Fruit fly (Drosophila melanogaster): Measurements from ENCODE around the gene Prtl99C.

Prtl99C gene

DNA sequence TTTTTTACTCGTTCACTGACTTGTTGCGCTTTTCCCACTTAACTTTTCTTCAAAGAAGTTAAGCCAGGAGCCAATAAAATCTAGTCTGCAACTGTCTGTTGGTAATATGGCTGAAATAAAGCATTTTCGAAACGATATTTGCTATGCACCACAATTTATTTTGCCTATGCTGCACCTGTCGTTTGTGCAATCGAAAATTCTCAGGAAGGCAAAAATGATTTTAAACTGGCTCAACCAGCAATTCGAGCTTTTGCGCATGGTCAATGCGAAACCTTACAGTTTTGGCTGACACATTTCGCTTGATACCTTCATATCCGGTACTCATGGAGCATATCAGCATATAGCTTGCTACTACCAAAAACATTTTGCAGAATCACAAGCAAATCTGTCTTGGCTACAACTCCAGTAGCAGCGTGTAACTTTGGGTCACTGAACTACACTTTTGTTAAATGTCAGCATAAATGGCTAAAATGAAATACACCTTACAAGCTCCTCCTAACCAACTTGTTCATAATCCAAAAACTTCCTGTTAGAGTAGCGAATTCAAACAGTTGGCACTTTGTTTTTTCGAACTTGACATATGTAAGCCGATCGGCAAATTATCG is 4.1 kb downstream of the Prtl99C start:
- TF ChIP-seq Snoo (tag; optimal IDR thresholded peaks at IDR 0.05): no peak
- no peak for TF ChIP-seq Pif1A (GFP tag; optimal IDR thresholded peaks at IDR 0.05)

DNA sequence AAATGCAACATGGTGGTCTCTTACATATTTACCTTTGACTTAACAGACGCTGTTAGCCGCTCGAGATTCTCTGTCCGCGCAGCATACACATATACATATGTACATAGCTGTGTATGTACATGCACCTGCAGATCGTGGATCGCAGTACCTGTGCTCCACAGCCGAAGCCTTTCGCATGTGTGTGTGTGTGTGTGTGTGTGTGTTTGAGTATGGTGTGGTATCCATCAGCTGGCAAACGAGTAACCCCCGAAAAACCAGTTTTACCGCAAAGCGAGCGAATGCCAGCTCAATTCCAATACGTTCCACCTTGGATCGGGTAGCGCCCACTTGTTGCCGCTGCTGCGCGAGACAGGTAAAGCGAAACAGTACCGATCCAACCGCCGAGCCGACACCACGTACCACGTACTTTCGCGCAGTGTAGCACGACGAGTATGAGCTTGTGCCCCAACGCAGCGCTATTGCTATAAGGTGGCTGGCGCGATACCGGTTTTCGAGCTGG is 5.6 kb downstream of the Prtl99C start, which contains the start of gene Cad99C:
Cad99C (plus strand) TSS at position 365 of the 499 bp plus-strand sequence.
- TF ChIP-seq Pif1A (GFP tag; optimal IDR thresholded peaks at IDR 0.05) (no peak), CG8301 (tag; optimal IDR thresholded peaks at IDR 0.05) (no peak), D1 (tag; optimal IDR thresholded peaks at IDR 0.05) (no peak), CG15710 (tag; optimal IDR thresholded peaks at IDR 0.05) (no peak), CG17806 (tag; optimal IDR thresholded peaks at IDR 0.05) (no peak), Ets98B (GFP tag; IDR thresholded peaks at IDR 0.05) (peak; percentile 52), EcR (GFP tag; optimal IDR thresholded peaks at IDR 0.05) (peak; percentile 61), gl (tag; optimal IDR thresholded peaks at IDR 0.05) (no peak), fd96Ca (GFP tag; IDR thresholded peaks at IDR 0.05) (no peak), CG9948 (tag; optimal IDR thresholded peaks at IDR 0.05) (no peak), CG13204 (GFP tag; optimal IDR thresholded peaks at IDR 0.05) (peak; percentile 18), rn (GFP tag; IDR thresholded peaks at IDR 0.05) (no peak), CG12605 (GFP tag; IDR thresholded peaks at IDR 0.05) (peak; percentile 55; the same call in 1 of the 2 replicates), CG10348 (GFP tag; IDR thresholded peaks at IDR 0.05) (no peak), Pif1B (GFP tag; optimal IDR thresholded peaks at IDR 0.05) (no peak), CG32121 (GFP tag; IDR thresholded peaks at IDR 0.05) (0 out of 2 replicates have a peak, but pooled peaks have one; percentile 46), CG4496 (GFP tag; IDR thresholded peaks at IDR 0.05) (no peak), CG34367 (tag; optimal IDR thresholded peaks at IDR 0.05) (no peak), CG8159 (tag; optimal IDR thresholded peaks at IDR 0.05) (no peak), CG14655 (GFP tag; optimal IDR thresholded peaks at IDR 0.05) (no peak), Snoo (tag; optimal IDR thresholded peaks at IDR 0.05) (peak; percentile 11)

DNA sequence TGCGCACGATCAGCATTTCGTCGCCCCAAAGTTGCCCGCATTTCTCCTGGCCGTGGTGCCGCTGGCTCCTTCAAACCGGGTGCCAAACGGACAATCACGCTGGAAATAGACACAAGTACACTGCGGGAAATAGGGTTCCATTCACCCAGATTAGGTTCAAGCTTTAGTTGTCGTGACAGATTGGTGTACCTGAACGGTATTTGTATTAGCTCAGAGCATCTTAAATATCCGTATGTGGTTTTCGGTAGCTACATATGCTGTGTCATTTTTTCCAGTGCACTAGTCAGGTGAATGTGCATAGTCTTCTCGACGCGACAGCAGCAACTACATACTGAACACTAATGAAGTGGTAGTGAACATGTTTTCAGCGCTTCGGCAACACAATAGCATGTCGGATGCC is 11.4 kb downstream of the Prtl99C start:
- TF ChIP-seq CG12605 (GFP tag; IDR thresholded peaks at IDR 0.05): peak; percentile 84
- peak; percentile 90 for TF ChIP-seq CG4496 (GFP tag; IDR thresholded peaks at IDR 0.05)
- peak; percentile 93 for TF ChIP-seq Ets98B (GFP tag; IDR thresholded peaks at IDR 0.05)
- peak; percentile 83 for TF ChIP-seq CG8301 (tag; optimal IDR thresholded peaks at IDR 0.05)
- no peak for TF ChIP-seq CG14655 (GFP tag; optimal IDR thresholded peaks at IDR 0.05)
- TF ChIP-seq Pif1B (GFP tag; optimal IDR thresholded peaks at IDR 0.05): peak; percentile 68
- peak; percentile 69 for TF ChIP-seq CG15710 (tag; optimal IDR thresholded peaks at IDR 0.05)
- peak; percentile 94 for TF ChIP-seq fd96Ca (GFP tag; IDR thresholded peaks at IDR 0.05)
- TF ChIP-seq Pif1A (GFP tag; optimal IDR thresholded peaks at IDR 0.05): no peak
- peak; percentile 49 for TF ChIP-seq CG17806 (tag; optimal IDR thresholded peaks at IDR 0.05)
- TF ChIP-seq CG9948 (tag; optimal IDR thresholded peaks at IDR 0.05): peak; percentile 51
- no peak for TF ChIP-seq D1 (tag; optimal IDR thresholded peaks at IDR 0.05)
- peak; percentile 70 for TF ChIP-seq CG34367 (tag; optimal IDR thresholded peaks at IDR 0.05)
- TF ChIP-seq Snoo (tag; optimal IDR thresholded peaks at IDR 0.05): no peak
- peak; percentile 80 for TF ChIP-seq CG32121 (GFP tag; IDR thresholded peaks at IDR 0.05)
- no peak for TF ChIP-seq EcR (GFP tag; optimal IDR thresholded peaks at IDR 0.05)
- peak; percentile 65 for TF ChIP-seq rn (GFP tag; IDR thresholded peaks at IDR 0.05)
- no peak for TF ChIP-seq CG8159 (tag; optimal IDR thresholded peaks at IDR 0.05)
- no peak for TF ChIP-seq CG13204 (GFP tag; optimal IDR thresholded peaks at IDR 0.05)
- TF ChIP-seq gl (tag; optimal IDR thresholded peaks at IDR 0.05): no peak
- peak; percentile 64 for TF ChIP-seq CG10348 (GFP tag; IDR thresholded peaks at IDR 0.05)

DNA sequence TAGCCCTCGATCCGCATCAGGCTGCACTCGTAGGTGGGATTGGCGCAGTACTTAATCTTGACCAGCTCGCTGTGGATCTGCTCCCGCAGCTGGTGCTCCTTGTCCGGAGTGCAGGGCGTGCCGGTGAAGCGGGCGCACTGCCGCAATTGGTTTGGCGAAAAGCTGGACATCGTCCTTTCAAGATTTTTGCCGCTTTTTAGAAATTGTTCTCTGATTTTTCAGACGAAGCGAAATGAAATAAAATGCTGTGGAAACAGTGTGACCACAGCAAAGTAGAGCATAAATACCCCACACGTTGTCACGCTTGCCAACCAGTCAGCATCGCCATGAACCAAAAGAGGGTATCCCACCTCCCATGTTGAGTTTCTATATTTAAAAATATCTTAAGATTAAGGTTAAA is 21.5 kb downstream of the Prtl99C start, which contains the start of gene dgt1:
dgt1 (minus strand) TSS at position 264 of the 400 bp plus-strand sequence.
- no peak for TF ChIP-seq gl (tag; optimal IDR thresholded peaks at IDR 0.05)
- TF ChIP-seq Pif1B (GFP tag; optimal IDR thresholded peaks at IDR 0.05): no peak
- TF ChIP-seq CG10348 (GFP tag; IDR thresholded peaks at IDR 0.05): no peak
- no peak for TF ChIP-seq CG13204 (GFP tag; optimal IDR thresholded peaks at IDR 0.05)
- no peak for TF ChIP-seq CG34367 (tag; optimal IDR thresholded peaks at IDR 0.05)
- TF ChIP-seq CG8301 (tag; optimal IDR thresholded peaks at IDR 0.05): no peak
- TF ChIP-seq rn (GFP tag; IDR thresholded peaks at IDR 0.05): no peak
- no peak for TF ChIP-seq CG15710 (tag; optimal IDR thresholded peaks at IDR 0.05)
- no peak for TF ChIP-seq Pif1A (GFP tag; optimal IDR thresholded peaks at IDR 0.05)
- TF ChIP-seq CG8159 (tag; optimal IDR thresholded peaks at IDR 0.05): no peak
- TF ChIP-seq CG17806 (tag; optimal IDR thresholded peaks at IDR 0.05): no peak

DNA sequence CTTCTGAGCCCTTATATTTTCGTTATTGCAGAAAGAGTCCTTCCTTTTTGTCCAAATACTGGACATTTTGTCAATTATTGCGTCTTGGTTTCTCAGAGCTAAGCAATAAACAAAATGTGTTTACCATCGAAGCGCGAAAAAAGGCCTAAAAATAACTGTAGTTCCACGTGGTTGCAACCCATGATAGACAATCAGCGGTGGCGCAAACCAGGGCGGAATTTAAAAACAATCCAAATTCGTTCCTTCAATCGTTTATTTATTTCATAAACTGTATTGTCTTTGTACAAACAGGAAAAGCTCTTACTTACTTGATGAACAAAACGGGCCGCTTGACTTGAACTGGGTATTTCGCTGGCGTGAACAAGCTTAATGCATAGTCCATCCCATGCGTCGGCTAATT is 23.1 kb downstream of the Prtl99C start, which contains the start of gene CG7824:
CG7824 (minus strand) TSS at position 131 of the 400 bp plus-strand sequence.
- TF ChIP-seq Snoo (tag; optimal IDR thresholded peaks at IDR 0.05): no peak
- TF ChIP-seq Pif1A (GFP tag; optimal IDR thresholded peaks at IDR 0.05): no peak
- TF ChIP-seq CG9948 (tag; optimal IDR thresholded peaks at IDR 0.05): no peak
- TF ChIP-seq Pif1B (GFP tag; optimal IDR thresholded peaks at IDR 0.05): no peak
- TF ChIP-seq CG15710 (tag; optimal IDR thresholded peaks at IDR 0.05): no peak
- no peak for TF ChIP-seq CG13204 (GFP tag; optimal IDR thresholded peaks at IDR 0.05)
- TF ChIP-seq fd96Ca (GFP tag; IDR thresholded peaks at IDR 0.05): no peak
- no peak for TF ChIP-seq CG12605 (GFP tag; IDR thresholded peaks at IDR 0.05)
- no peak for TF ChIP-seq D1 (tag; optimal IDR thresholded peaks at IDR 0.05)
- no peak for TF ChIP-seq CG8159 (tag; optimal IDR thresholded peaks at IDR 0.05)
- TF ChIP-seq gl (tag; optimal IDR thresholded peaks at IDR 0.05): no peak
- no peak for TF ChIP-seq CG17806 (tag; optimal IDR thresholded peaks at IDR 0.05)
- TF ChIP-seq rn (GFP tag; IDR thresholded peaks at IDR 0.05): no peak
- TF ChIP-seq CG8301 (tag; optimal IDR thresholded peaks at IDR 0.05): no peak
- no peak for TF ChIP-seq CG14655 (GFP tag; optimal IDR thresholded peaks at IDR 0.05)
- no peak for TF ChIP-seq CG32121 (GFP tag; IDR thresholded peaks at IDR 0.05)
- no peak for TF ChIP-seq EcR (GFP tag; optimal IDR thresholded peaks at IDR 0.05)
- TF ChIP-seq CG10348 (GFP tag; IDR thresholded peaks at IDR 0.05): no peak
- TF ChIP-seq CG34367 (tag; optimal IDR thresholded peaks at IDR 0.05): no peak
- TF ChIP-seq CG4496 (GFP tag; IDR thresholded peaks at IDR 0.05): no peak

All from whole organism, pupa.